Fruit fly (Drosophila melanogaster) ovary, adult (tissue): Measurements from ENCODE around the gene CG8560.
A peak's percentile ranks its signal among the peaks of the same experiment; 100 is the strongest.

ENCODE experiments used
- CG17801 ChIP-seq: fragments of 200-800 bp; optimal IDR thresholded peaks from 2 replicates; lab custom pipeline; 2019; ENCODE audit warnings: missing biosample characterization, mild to moderate bottlenecking, missing genetic modification characterization, moderate library complexity; ENCODE audit not compliant: partially characterized antibody

Gene CG8560

DNA sequence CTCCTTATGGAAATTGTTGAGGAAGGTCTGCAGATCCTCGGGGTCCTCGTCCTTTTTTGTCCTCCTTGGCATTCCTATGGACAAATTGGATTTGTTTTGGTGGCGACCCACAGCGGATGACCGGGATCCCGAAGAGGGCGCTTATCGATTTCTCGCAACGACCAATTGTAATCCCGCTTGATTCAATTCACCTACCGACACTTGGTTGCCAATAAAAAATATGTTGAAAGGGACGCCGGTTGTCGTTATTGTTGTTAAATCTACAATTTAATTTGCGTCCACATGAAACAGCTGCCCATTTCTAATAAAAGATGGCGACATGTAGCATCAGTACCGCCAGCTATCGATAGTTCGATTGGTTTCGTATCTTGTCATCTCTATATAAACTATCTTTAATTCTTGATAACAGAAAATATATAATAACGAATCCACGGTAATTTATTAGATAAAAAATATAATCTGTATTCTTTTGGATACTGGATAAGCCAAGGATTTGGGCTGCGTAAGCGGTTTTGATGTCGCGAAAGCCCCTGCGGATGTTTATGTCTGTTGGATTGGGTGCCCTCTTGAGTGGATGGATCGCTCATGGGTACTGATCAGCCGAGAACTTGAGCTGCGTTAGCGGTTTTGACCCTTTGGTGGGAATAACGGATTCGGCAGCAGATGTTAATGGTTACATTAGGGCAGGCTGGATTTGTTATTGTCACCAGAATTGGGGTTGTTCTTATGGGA is 47.4 kb downstream of the CG8560 start, which contains the start of gene CTCF:
TSS of gene CTCF (minus strand) at position 328 of the 732 bp plus-strand sequence.
- peak; percentile 31 for TF ChIP-seq CG17801 (GFP tag; lab: Kevin White, UChicago)
